Worm (Caenorhabditis elegans) whole organism, L2 larva: ENCODE results near the gene Y62E10A.20.

Source experiments
- F13H6.1 ChIP-seq: sonication (generic microtip); optimal IDR thresholded peaks from 2 replicates; lab custom pipeline; 2016; ENCODE audit warnings: missing genetic modification characterization, missing compliant biosample characterization
- R02D3.7 ChIP-seq: fragments of 150-350 bp; optimal IDR thresholded peaks from 2 replicates; lab custom pipeline; 2014; ENCODE audit warnings: missing biosample characterization, missing genetic modification characterization
- Y55F3AM.14 ChIP-seq: fragments of 200-800 bp; sonication (Bioruptor generic); optimal IDR thresholded peaks from 2 replicates; lab custom pipeline; 2018; ENCODE audit warnings: mild to moderate bottlenecking, missing genetic modification characterization, missing compliant biosample characterization
- ZK546.5 ChIP-seq: sonication (generic microtip); optimal IDR thresholded peaks from 2 replicates; lab custom pipeline; 2017; ENCODE audit warnings: missing biosample characterization, missing genetic modification characterization
- alr-1 ChIP-seq: fragments of 150-350 bp; optimal IDR thresholded peaks from 2 replicates; lab custom pipeline; 2014; ENCODE audit warnings: missing biosample characterization, missing genetic modification characterization
- aly-2 ChIP-seq: fragments of 150-350 bp; optimal IDR thresholded peaks from 2 replicates; lab custom pipeline; 2014; ENCODE audit warnings: missing biosample characterization, missing genetic modification characterization
- blmp-1 ChIP-seq: sonication (generic microtip); optimal IDR thresholded peaks from 2 replicates; lab custom pipeline; 2017; ENCODE audit warnings: missing genetic modification characterization, mild to moderate bottlenecking, missing compliant biosample characterization, antibody characterized with exemption, moderate library complexity; ENCODE audit not compliant: insufficient read depth
- ceh-16 ChIP-seq: fragments of 150-350 bp; optimal IDR thresholded peaks from 2 replicates; lab custom pipeline; 2014; ENCODE audit warnings: missing biosample characterization, missing genetic modification characterization
- ceh-82 ChIP-seq: fragments of 150-350 bp; optimal IDR thresholded peaks from 2 replicates; lab custom pipeline; 2014; ENCODE audit warnings: missing biosample characterization, missing genetic modification characterization
- crh-2 ChIP-seq: sonication (generic microtip); optimal IDR thresholded peaks from 2 replicates; lab custom pipeline; 2017; ENCODE audit warnings: missing biosample characterization, missing genetic modification characterization
- dmd-4 ChIP-seq: sonication (generic microtip); optimal IDR thresholded peaks from 2 replicates; lab custom pipeline; 2017; ENCODE audit warnings: missing biosample characterization, missing genetic modification characterization
- egl-27 ChIP-seq: sonication (generic microtip); optimal IDR thresholded peaks from 3 replicates; lab custom pipeline; 2017; ENCODE audit warnings: missing biosample characterization, missing genetic modification reagents, missing genetic modification characterization
- elt-1 ChIP-seq: fragments of 150-350 bp; optimal IDR thresholded peaks from 2 replicates; lab custom pipeline; 2014; ENCODE audit warnings: missing biosample characterization, missing genetic modification characterization
- fos-1 ChIP-seq: fragments of 150-350 bp; optimal IDR thresholded peaks from 2 replicates; lab custom pipeline; 2014; ENCODE audit warnings: missing biosample characterization, missing genetic modification characterization
- gmeb-1 ChIP-seq: fragments of 150-350 bp; optimal IDR thresholded peaks from 2 replicates; lab custom pipeline; 2014; ENCODE audit warnings: missing biosample characterization, missing genetic modification characterization
- lin-13 ChIP-seq: fragments of 150-350 bp; optimal IDR thresholded peaks from 2 replicates; lab custom pipeline; 2014; ENCODE audit warnings: missing biosample characterization, missing genetic modification reagents, missing genetic modification characterization
- lin-39 ChIP-seq: fragments of 150-350 bp; optimal IDR thresholded peaks from 2 replicates; lab custom pipeline; 2014; ENCODE audit warnings: missing biosample characterization, missing genetic modification reagents, missing genetic modification characterization
- lsy-2 ChIP-seq, 2 experiments: fragments of 150-350 bp in 1 of 2; sonication (generic microtip) in 1 of 2; optimal IDR thresholded peaks; 2 replicates each; lab custom pipeline; 2014 to 2017; ENCODE audit warnings: missing biosample characterization in 2 of 2, missing genetic modification characterization in 2 of 2
- mbf-1 ChIP-seq: sonication (generic microtip); optimal IDR thresholded peaks from 2 replicates; lab custom pipeline; 2017; ENCODE audit warnings: missing biosample characterization, missing genetic modification characterization
- mdl-1 ChIP-seq, 2 experiments: fragments of 150-350 bp in 1 of 2; sonication (generic microtip) in 1 of 2; optimal IDR thresholded peaks; 2 replicates each; lab custom pipeline; 2017; ENCODE audit warnings: missing biosample characterization in 2 of 2, missing genetic modification characterization in 2 of 2
- nhr-11 ChIP-seq: fragments of 150-350 bp; optimal IDR thresholded peaks from 2 replicates; lab custom pipeline; 2014; ENCODE audit warnings: missing biosample characterization, missing genetic modification characterization
- nhr-129 ChIP-seq: fragments of 150-350 bp; optimal IDR thresholded peaks from 2 replicates; lab custom pipeline; 2014; ENCODE audit warnings: missing biosample characterization, missing genetic modification characterization
- nhr-21 ChIP-seq: fragments of 150-350 bp; optimal IDR thresholded peaks from 2 replicates; lab custom pipeline; 2014; ENCODE audit warnings: missing biosample characterization, missing genetic modification characterization
- nhr-237 ChIP-seq: fragments of 150-350 bp; optimal IDR thresholded peaks from 2 replicates; lab custom pipeline; 2014; ENCODE audit warnings: missing biosample characterization, missing genetic modification characterization
- nhr-25 ChIP-seq: fragments of 150-350 bp; sonication (generic microtip); optimal IDR thresholded peaks from 3 replicates; lab custom pipeline; 2014; ENCODE audit warnings: missing biosample characterization, missing genetic modification characterization
- nhr-6 ChIP-seq: fragments of 150-350 bp; optimal IDR thresholded peaks from 2 replicates; lab custom pipeline; 2014; ENCODE audit warnings: missing biosample characterization, missing genetic modification characterization
- nhr-77 ChIP-seq: fragments of 150-350 bp; optimal IDR thresholded peaks from 2 replicates; lab custom pipeline; 2014; ENCODE audit warnings: missing biosample characterization, missing genetic modification characterization
- sem-4 ChIP-seq: fragments of 150-350 bp; optimal IDR thresholded peaks from 2 replicates; lab custom pipeline; 2014; ENCODE audit warnings: missing biosample characterization, missing genetic modification reagents, missing genetic modification characterization
- skn-1 ChIP-seq: sonication (generic microtip); optimal IDR thresholded peaks from 2 replicates; lab custom pipeline; 2017; ENCODE audit warnings: missing biosample characterization, missing genetic modification characterization
- sma-3 ChIP-seq: sonication (generic microtip); optimal IDR thresholded peaks from 2 replicates; lab custom pipeline; 2016; ENCODE audit warnings: missing genetic modification reagents, missing genetic modification characterization, missing compliant biosample characterization
- sma-9 ChIP-seq, 2 experiments: fragments of 150-350 bp in 1 of 2; sonication (generic microtip) in 1 of 2; optimal IDR thresholded peaks; 2 replicates each; lab custom pipeline; 2014 to 2016; ENCODE audit warnings: missing genetic modification characterization in 2 of 2, mild to moderate bottlenecking in 1 of 2, missing biosample characterization in 1 of 2, missing compliant biosample characterization in 1 of 2, missing genetic modification reagents in 1 of 2, moderate library complexity in 1 of 2
- snpc-4 ChIP-seq: fragments of 150-350 bp; optimal IDR thresholded peaks from 2 replicates; lab custom pipeline; 2014; ENCODE audit warnings: missing biosample characterization, missing genetic modification characterization
- unc-39 ChIP-seq: fragments of 150-350 bp; optimal IDR thresholded peaks from 2 replicates; lab custom pipeline; 2014; ENCODE audit warnings: missing biosample characterization, missing genetic modification characterization
- unc-55 ChIP-seq: fragments of 150-350 bp; sonication (generic microtip); optimal IDR thresholded peaks from 3 replicates; lab custom pipeline; 2014; ENCODE audit warnings: missing biosample characterization, missing genetic modification reagents, missing genetic modification characterization
- unc-62 ChIP-seq: fragments of 150-350 bp; optimal IDR thresholded peaks from 2 replicates; lab custom pipeline; 2014; ENCODE audit warnings: missing biosample characterization, missing genetic modification reagents, missing genetic modification characterization
- zag-1 ChIP-seq: fragments of 150-350 bp; optimal IDR thresholded peaks from 2 replicates; lab custom pipeline; 2014; ENCODE audit warnings: missing biosample characterization, missing genetic modification characterization
- ztf-1 ChIP-seq: fragments of 200-800 bp; sonication (Bioruptor generic); conservative IDR thresholded peaks from 2 replicates; pipeline ENCODE4 v1.3.6; 2022; ENCODE audit warnings: missing genetic modification characterization, missing compliant biosample characterization
- ztf-11 ChIP-seq: sonication (generic microtip); optimal IDR thresholded peaks from 2 replicates; lab custom pipeline; 2017; ENCODE audit warnings: missing biosample characterization, missing genetic modification characterization
- ztf-4 ChIP-seq: fragments of 150-350 bp; optimal IDR thresholded peaks from 2 replicates; lab custom pipeline; 2014; ENCODE audit warnings: missing biosample characterization, missing genetic modification characterization

Y62E10A.20 gene

DNA sequence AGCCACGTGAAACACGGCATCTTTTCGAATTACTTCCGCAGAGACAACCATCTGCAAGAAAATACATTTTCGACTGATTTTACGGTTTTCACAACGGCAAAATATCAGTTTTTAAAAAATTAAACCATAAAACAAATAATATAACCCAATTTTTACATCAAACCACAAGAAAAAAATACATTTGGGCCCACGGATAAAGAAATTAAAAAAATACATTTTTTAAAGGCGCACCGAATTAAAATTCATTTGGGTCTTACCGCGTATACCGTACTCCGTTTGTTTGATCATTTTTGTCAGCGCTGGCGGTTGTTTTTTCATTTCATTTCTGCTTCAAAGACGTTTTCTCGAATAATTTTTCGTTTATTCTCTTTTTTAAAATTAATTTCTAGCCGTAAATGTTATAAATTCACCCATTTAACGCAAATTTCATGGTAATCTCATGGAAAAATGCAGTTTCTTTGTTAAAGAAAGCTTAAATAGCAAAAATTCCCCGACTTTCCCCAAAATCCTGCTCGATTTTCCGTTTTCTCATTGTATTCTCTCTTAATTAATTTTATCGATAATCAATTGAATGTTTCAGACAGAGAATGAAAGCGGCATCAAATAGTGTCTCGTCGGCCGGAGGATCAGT is 32.6 kb downstream of the Y62E10A.20 start, which contains the start of the genes rec-8 and mex-5:
rec-8 (minus strand) TSS at position 51 of the 631 bp plus-strand sequence.
mex-5 (plus strand) TSS at position 581 of the 631 bp plus-strand sequence.
- TF ChIP-seq mbf-1 (tag; lab: Kevin White, UChicago) (no peak), lin-13 (GFP tag; lab: Kevin White, UChicago) (no peak), zag-1 (tag; lab: Kevin White, UChicago) (no peak), fos-1 (no peak), Y55F3AM.14 (GFP tag; lab: Kevin White, UChicago) (no peak), sma-9 (GFP tag; optimal IDR thresholded peaks at IDR 0.05; lab: Kevin White, UChicago) (no peak), sma-9 (tag; optimal IDR thresholded peaks at IDR 0.05; lab: Kevin White, UChicago) (no peak), nhr-25 (no peak), lin-39 (tag; lab: Kevin White, UChicago) (no peak), skn-1 (tag; lab: Kevin White, UChicago) (no peak), ceh-16 (tag; lab: Kevin White, UChicago) (no peak), ZK546.5 (tag; lab: Kevin White, UChicago) (no peak), ztf-11 (tag; lab: Kevin White, UChicago) (no peak), F13H6.1 (no peak), unc-39 (tag; lab: Kevin White, UChicago) (no peak), R02D3.7 (tag; lab: Kevin White, UChicago) (no peak)

- TF ChIP-seq alr-1 (tag; lab: Kevin White, UChicago) (no peak), nhr-6 (tag; lab: Kevin White, UChicago) (no peak), ZK546.5 (tag; lab: Kevin White, UChicago) (no peak), sem-4 (tag; lab: Kevin White, UChicago) (no peak), ztf-1 (no peak), lin-13 (GFP tag; lab: Kevin White, UChicago) (no peak), lsy-2 (tag; optimal IDR thresholded peaks at IDR 0.05; lab: Kevin White, UChicago) (no peak)
Measured at ce11 chrIV:13348592-13348991, 37.3 kb downstream of the Y62E10A.20 start, which contains the start of gene W02A2.12. Gene W02A2.12, minus strand, starts transcription at chrIV:13348831.

DNA sequence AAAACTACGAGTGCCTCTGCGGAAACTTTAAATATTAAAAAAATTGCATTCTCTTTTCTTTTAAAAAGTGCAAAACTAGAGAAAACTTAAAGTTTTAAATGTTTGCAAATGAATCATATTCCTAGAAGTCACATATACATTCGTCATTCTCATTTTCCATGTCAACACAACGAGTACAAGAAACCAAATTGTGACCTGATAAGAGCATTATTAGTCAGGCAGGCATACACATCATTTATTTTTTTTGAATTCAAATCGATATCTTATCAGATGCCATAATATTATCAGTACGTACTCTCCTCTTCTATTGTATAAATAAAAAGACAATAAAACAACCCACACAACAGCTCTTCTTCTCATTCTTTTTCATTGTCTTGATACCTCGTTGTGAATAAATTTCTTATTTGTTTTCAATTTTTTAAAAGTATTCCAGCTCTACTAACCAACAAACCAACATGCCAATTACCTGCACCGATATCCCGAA is 38.6 kb downstream of the Y62E10A.20 start, which contains the start of gene W02A2.9:
W02A2.9 (plus strand) TSS at position 434 of the 484 bp plus-strand sequence.
- TF ChIP-seq crh-2 (tag; lab: Kevin White, UChicago) (peak; percentile 43), sma-9 (GFP tag; optimal IDR thresholded peaks at IDR 0.05; lab: Kevin White, UChicago) (peak; percentile 74), sma-9 (tag; optimal IDR thresholded peaks at IDR 0.05; lab: Kevin White, UChicago) (no peak), fos-1 (peak; percentile 93), ceh-16 (tag; lab: Kevin White, UChicago) (no peak), nhr-129 (peak; percentile 30), unc-55 (no peak), gmeb-1 (tag; lab: Kevin White, UChicago) (peak; percentile 21)

ce11 chrIV:13346078-13346477 is 39.8 kb downstream of the Y62E10A.20 start:
- TF ChIP-seq nhr-21 (tag; lab: Kevin White, UChicago) (no peak), nhr-11 (tag; lab: Kevin White, UChicago) (no peak), lin-39 (tag; lab: Kevin White, UChicago) (no peak), nhr-129 (peak; percentile 63), ztf-11 (tag; lab: Kevin White, UChicago) (no peak), ztf-1 (no peak), lsy-2 (tag; optimal IDR thresholded peaks at IDR 0.05; lab: Kevin White, UChicago) (no peak), ceh-16 (tag; lab: Kevin White, UChicago) (no peak), Y55F3AM.14 (GFP tag; lab: Kevin White, UChicago) (no peak), unc-39 (tag; lab: Kevin White, UChicago) (no peak), blmp-1 (tag; lab: Kevin White, UChicago) (no peak), sem-4 (tag; lab: Kevin White, UChicago) (no peak), aly-2 (tag; lab: Kevin White, UChicago) (no peak), gmeb-1 (tag; lab: Kevin White, UChicago) (peak; percentile 13), sma-9 (GFP tag; optimal IDR thresholded peaks at IDR 0.05; lab: Kevin White, UChicago) (peak; percentile 61), sma-9 (tag; optimal IDR thresholded peaks at IDR 0.05; lab: Kevin White, UChicago) (no peak), lin-13 (GFP tag; lab: Kevin White, UChicago) (no peak), elt-1 (tag; lab: Kevin White, UChicago) (no peak), nhr-77 (tag; lab: Kevin White, UChicago) (no peak), snpc-4 (no peak), unc-55 (no peak), unc-62 (GFP tag; lab: Kevin White, UChicago) (no peak), nhr-237 (no peak), zag-1 (tag; lab: Kevin White, UChicago) (no peak), mdl-1 (tag; optimal IDR thresholded peaks at IDR 0.05; lab: Kevin White, UChicago) (no peak), sma-3 (GFP tag; lab: Kevin White, UChicago) (no peak), fos-1 (peak; percentile 73), F13H6.1 (peak; percentile 9), dmd-4 (tag; lab: Kevin White, UChicago) (no peak), ceh-82 (tag; lab: Kevin White, UChicago) (no peak), nhr-25 (no peak), ztf-4 (no peak), egl-27 (no peak)
- TF ChIP-seq, all 48 proteins: peak for 5
